Worm (Caenorhabditis elegans): ENCODE data around the gene T26C11.4.

ce11 chrX:1826166-1826565 is 19.2 kb downstream of the T26C11.4 start, which contains the start of gene C14E2.1:
- TF ChIP-seq tra-4 (tag; optimal IDR thresholded peaks at IDR 0.05) = no peak
- no peak for TF ChIP-seq tbx-37 (GFP tag; conservative IDR thresholded peaks at IDR 0.05)
- no peak for TF ChIP-seq ama-1 (optimal IDR thresholded peaks at IDR 0.05)
- no peak for TF ChIP-seq ets-7 (tag; optimal IDR thresholded peaks at IDR 0.05)
- TF ChIP-seq scrt-1 (GFP tag; IDR thresholded peaks at IDR 0.05) = no peak
- TF ChIP-seq flt-1 (GFP tag; IDR thresholded peaks at IDR 0.05) = no peak
- no peak for TF ChIP-seq hnd-1 (tag; optimal IDR thresholded peaks at IDR 0.05)
- no peak for TF ChIP-seq tbx-11 (GFP tag; IDR thresholded peaks at IDR 0.05)
- no peak for TF ChIP-seq aly-1 (tag; optimal IDR thresholded peaks at IDR 0.05)
- no peak for TF ChIP-seq ceh-36 (tag; optimal IDR thresholded peaks at IDR 0.05)
- TF ChIP-seq F13C5.2 (tag; optimal IDR thresholded peaks at IDR 0.05) = no peak
- no peak for TF ChIP-seq hmg-4 (GFP tag; optimal IDR thresholded peaks at IDR 0.05)
- TF ChIP-seq pes-1 (GFP tag; IDR thresholded peaks at IDR 0.05) = no peak
